Fruit fly (Drosophila melanogaster) whole organism, embryonic: ENCODE results near the gene ind.

Experiments
- Abd-B ChIP-seq: fragments of 200-800 bp; sonication (Bioruptor generic); optimal IDR thresholded peaks from 2 replicates; lab custom pipeline; 2018; ENCODE audit warnings: missing biosample characterization, mild to moderate bottlenecking, missing genetic modification characterization, moderate library complexity
- Aef1 ChIP-seq: fragments of 200-800 bp; sonication (Bioruptor generic); IDR thresholded peaks from 3 replicates; pipeline ENCODE4 v1.3.6; 2022; ENCODE audit warnings: missing biosample characterization, missing genetic modification characterization
- C15 ChIP-seq: fragments of 200-800 bp; sonication (Bioruptor generic); IDR thresholded peaks from 3 replicates; pipeline ENCODE4 v1.3.6; 2022; ENCODE audit warnings: missing biosample characterization, missing genetic modification characterization
- CG1024 ChIP-seq: fragments of 200-800 bp; sonication (Bioruptor generic); IDR thresholded peaks from 2 replicates; pipeline ENCODE4 v1.3.6; 2022; ENCODE audit warnings: missing biosample characterization, missing genetic modification characterization
- CG10274 ChIP-seq: fragments of 200-800 bp; sonication (Bioruptor generic); optimal IDR thresholded peaks from 3 replicates; lab custom pipeline; 2017; ENCODE audit warnings: missing biosample characterization, mild to moderate bottlenecking, missing genetic modification characterization
- CG11456 ChIP-seq: fragments of 200-800 bp; sonication (Bioruptor generic); IDR thresholded peaks from 3 replicates; pipeline ENCODE4 v1.3.6; 2022; ENCODE audit warnings: missing biosample characterization, missing genetic modification characterization
- CG12391 ChIP-seq: fragments of 200-800 bp; sonication (Bioruptor generic); optimal IDR thresholded peaks from 3 replicates; lab custom pipeline; 2018; ENCODE audit warnings: missing biosample characterization, mild to moderate bottlenecking, missing genetic modification characterization, moderate library complexity
- CG13123 ChIP-seq: fragments of 200-800 bp; sonication (Bioruptor generic); optimal IDR thresholded peaks from 2 replicates; lab custom pipeline; 2016; ENCODE audit warnings: missing biosample characterization, missing genetic modification characterization
- CG13287 ChIP-seq: fragments of 200-800 bp; sonication (Bioruptor generic); IDR thresholded peaks from 2 replicates; pipeline ENCODE4 v1.3.6; 2022; ENCODE audit warnings: missing biosample characterization, missing genetic modification characterization; ENCODE audit not compliant: partially characterized antibody
- CG14050 ChIP-seq: fragments of 200-800 bp; sonication (Bioruptor generic); IDR thresholded peaks from 3 replicates; pipeline ENCODE4 v1.3.6; 2022; ENCODE audit warnings: missing biosample characterization, missing genetic modification characterization
- CG15011 ChIP-seq: fragments of 200-800 bp; sonication (Bioruptor generic); optimal IDR thresholded peaks from 3 replicates; lab custom pipeline; 2018; ENCODE audit warnings: missing biosample characterization, mild to moderate bottlenecking, missing genetic modification characterization
- CG1647 ChIP-seq: fragments of 200-800 bp; sonication (Bioruptor generic); optimal IDR thresholded peaks from 3 replicates; lab custom pipeline; 2016; ENCODE audit warnings: missing biosample characterization, missing genetic modification characterization
- CG17328 ChIP-seq: fragments of 200-800 bp; sonication (Bioruptor generic); IDR thresholded peaks from 2 replicates; pipeline ENCODE4 v1.3.6; 2022; ENCODE audit warnings: missing biosample characterization, missing genetic modification characterization
- CG2129 ChIP-seq: fragments of 200-800 bp; sonication (Bioruptor generic); IDR thresholded peaks from 2 replicates; pipeline ENCODE4 v1.3.6; 2022; ENCODE audit warnings: missing biosample characterization, missing genetic modification characterization; ENCODE audit not compliant: partially characterized antibody
- CG2199 ChIP-seq: fragments of 200-800 bp; sonication (Bioruptor generic); IDR thresholded peaks from 3 replicates; pipeline ENCODE4 v1.3.6; 2022; ENCODE audit warnings: missing biosample characterization, missing genetic modification characterization
- CG2202 ChIP-seq: fragments of 200-800 bp; sonication (Bioruptor generic); optimal IDR thresholded peaks from 2 replicates; lab custom pipeline; 2018; ENCODE audit warnings: missing biosample characterization, mild to moderate bottlenecking, missing genetic modification characterization
- CG2712 ChIP-seq: fragments of 200-800 bp; optimal IDR thresholded peaks from 3 replicates; lab custom pipeline; 2019; ENCODE audit warnings: missing biosample characterization, mild to moderate bottlenecking, missing genetic modification characterization, moderate library complexity
- CG30431 ChIP-seq: fragments of 200-800 bp; sonication (Bioruptor generic); optimal IDR thresholded peaks from 2 replicates; lab custom pipeline; 2017; ENCODE audit warnings: missing biosample characterization, missing genetic modification characterization
- CG4404 ChIP-seq: fragments of 200-800 bp; sonication (Bioruptor generic); IDR thresholded peaks from 2 replicates; pipeline ENCODE4 v1.3.6; 2022; ENCODE audit warnings: missing biosample characterization, missing genetic modification characterization
- CG4424 ChIP-seq: fragments of 200-800 bp; sonication (Bioruptor generic); optimal IDR thresholded peaks from 3 replicates; lab custom pipeline; 2016; ENCODE audit warnings: missing biosample characterization, missing genetic modification characterization
- CG6272 ChIP-seq: fragments of 200-800 bp; sonication (Bioruptor generic); IDR thresholded peaks from 2 replicates; pipeline ENCODE4 v1.3.6; 2022; ENCODE audit warnings: missing biosample characterization, missing genetic modification characterization
- CG6689 ChIP-seq: fragments of 200-800 bp; sonication (Bioruptor generic); IDR thresholded peaks from 2 replicates; pipeline ENCODE4 v1.3.6; 2022; ENCODE audit warnings: missing biosample characterization, missing genetic modification characterization
- CG7372 ChIP-seq: fragments of 200-800 bp; sonication (Bioruptor generic); IDR thresholded peaks from 2 replicates; pipeline ENCODE4 v1.3.6; 2022; ENCODE audit warnings: missing biosample characterization, missing genetic modification characterization
- CG7963 ChIP-seq: fragments of 200-800 bp; sonication (Bioruptor generic); IDR thresholded peaks from 3 replicates; pipeline ENCODE4 v1.3.6; 2022; ENCODE audit warnings: missing biosample characterization, missing genetic modification characterization; ENCODE audit not compliant: partially characterized antibody
- CG8281 ChIP-seq: fragments of 200-800 bp; sonication (Bioruptor generic); optimal IDR thresholded peaks from 2 replicates; lab custom pipeline; 2018; ENCODE audit warnings: missing biosample characterization, mild to moderate bottlenecking, missing genetic modification characterization, moderate library complexity
- CG8290 ChIP-seq, 3 experiments: fragments of 200-800 bp; sonication (Bioruptor generic); optimal IDR thresholded peaks; 2 replicates each; lab custom pipeline; 2016 to 2019; ENCODE audit warnings: missing biosample characterization in 3 of 3, missing genetic modification characterization in 3 of 3, mild to moderate bottlenecking in 2 of 3, moderate library complexity in 1 of 3
- CG8478 ChIP-seq: fragments of >200 bp; optimal IDR thresholded peaks from 2 replicates; lab custom pipeline; 2018
- CG8944 ChIP-seq: fragments of 200-800 bp; sonication (Bioruptor generic); optimal IDR thresholded peaks from 3 replicates; lab custom pipeline; 2016; ENCODE audit warnings: missing biosample characterization, missing genetic modification characterization
- CG9876 ChIP-seq: fragments of 200-800 bp; sonication (Bioruptor generic); optimal IDR thresholded peaks from 2 replicates; lab custom pipeline; 2016; ENCODE audit warnings: missing biosample characterization, missing genetic modification characterization
- Dfd ChIP-seq, 2 experiments: fragments of >200 bp; optimal IDR thresholded peaks; 2 replicates each; lab custom pipeline; 2017; ENCODE audit warnings: missing biosample characterization in 2 of 2, missing genetic modification characterization in 2 of 2
- H15 ChIP-seq: fragments of 200-800 bp; sonication (Bioruptor generic); IDR thresholded peaks from 3 replicates; pipeline ENCODE4 v1.3.6; 2022; ENCODE audit warnings: missing biosample characterization, missing genetic modification characterization
- MBD-R2 ChIP-seq: fragments of 200-800 bp; sonication (Bioruptor generic); IDR thresholded peaks from 2 replicates; pipeline ENCODE4 v1.3.6; 2022; ENCODE audit warnings: missing biosample characterization, missing genetic modification characterization
- NFAT ChIP-seq: fragments of 200-800 bp; sonication (Bioruptor generic); IDR thresholded peaks from 2 replicates; pipeline ENCODE4 v1.3.6; 2022; ENCODE audit warnings: missing biosample characterization, missing genetic modification characterization
- Side ChIP-seq: fragments of 200-800 bp; sonication (Bioruptor generic); optimal IDR thresholded peaks from 2 replicates; lab custom pipeline; 2016; ENCODE audit warnings: missing biosample characterization, missing genetic modification characterization
- Six4 ChIP-seq: fragments of 200-800 bp; sonication (Bioruptor generic); optimal IDR thresholded peaks from 2 replicates; lab custom pipeline; 2016; ENCODE audit warnings: missing biosample characterization, missing genetic modification characterization
- ato ChIP-seq: fragments of 200-800 bp; sonication (Bioruptor generic); IDR thresholded peaks from 2 replicates; pipeline ENCODE4 v1.3.6; 2022; ENCODE audit warnings: missing biosample characterization, missing genetic modification characterization; ENCODE audit not compliant: partially characterized antibody
- bab2 ChIP-seq: fragments of 200-800 bp; sonication (Bioruptor generic); optimal IDR thresholded peaks from 2 replicates; lab custom pipeline; 2016; ENCODE audit warnings: missing biosample characterization, missing genetic modification characterization
- chm ChIP-seq: fragments of 200-800 bp; sonication (Bioruptor generic); IDR thresholded peaks from 2 replicates; pipeline ENCODE4 v1.3.6; 2022; ENCODE audit warnings: missing biosample characterization, missing genetic modification characterization
- corto ChIP-seq: fragments of 200-800 bp; sonication (Bioruptor generic); optimal IDR thresholded peaks from 2 replicates; lab custom pipeline; 2016; ENCODE audit warnings: missing biosample characterization, mild to moderate bottlenecking, missing genetic modification characterization, moderate library complexity
- fru ChIP-seq: fragments of >200 bp; optimal IDR thresholded peaks from 2 replicates; lab custom pipeline; 2017
- ind ChIP-seq: fragments of 200-800 bp; sonication (Bioruptor generic); optimal IDR thresholded peaks from 3 replicates; lab custom pipeline; 2016; ENCODE audit warnings: missing biosample characterization, missing genetic modification characterization
- jing ChIP-seq: fragments of 200-800 bp; sonication (Bioruptor generic); optimal IDR thresholded peaks from 2 replicates; lab custom pipeline; 2018; ENCODE audit warnings: missing biosample characterization, mild to moderate bottlenecking, missing genetic modification characterization
- onecut ChIP-seq: fragments of 200-800 bp; sonication (Bioruptor generic); IDR thresholded peaks from 2 replicates; pipeline ENCODE4 v1.3.6; 2022; ENCODE audit warnings: missing biosample characterization, missing genetic modification characterization
- phol ChIP-seq: fragments of 200-800 bp; sonication (Bioruptor generic); optimal IDR thresholded peaks from 3 replicates; lab custom pipeline; 2018; ENCODE audit warnings: missing biosample characterization, mild to moderate bottlenecking, missing genetic modification characterization, moderate library complexity
- pzg ChIP-seq: fragments of 200-800 bp; sonication (Bioruptor generic); optimal IDR thresholded peaks from 3 replicates; lab custom pipeline; 2018; ENCODE audit warnings: missing biosample characterization, mild to moderate bottlenecking, missing genetic modification characterization, moderate library complexity
- repo ChIP-seq: fragments of 200-800 bp; sonication (Bioruptor generic); optimal IDR thresholded peaks from 2 replicates; lab custom pipeline; 2016; ENCODE audit warnings: missing biosample characterization, missing genetic modification characterization
- slou ChIP-seq: fragments of 200-800 bp; sonication (Bioruptor generic); optimal IDR thresholded peaks from 3 replicates; lab custom pipeline; 2016; ENCODE audit warnings: missing biosample characterization, missing genetic modification characterization
- stwl ChIP-seq: fragments of 200-800 bp; sonication (Bioruptor generic); optimal IDR thresholded peaks from 3 replicates; lab custom pipeline; 2018; ENCODE audit warnings: missing biosample characterization, mild to moderate bottlenecking, missing genetic modification characterization, moderate library complexity
- unc-4 ChIP-seq: fragments of 200-800 bp; sonication (Bioruptor generic); IDR thresholded peaks from 2 replicates; pipeline ENCODE4 v1.3.6; 2022; ENCODE audit warnings: missing biosample characterization, missing genetic modification characterization; ENCODE audit not compliant: partially characterized antibody
- wor ChIP-seq: fragments of 200-800 bp; sonication (Bioruptor generic); IDR thresholded peaks from 2 replicates; pipeline ENCODE4 v1.3.6; 2022; ENCODE audit warnings: missing biosample characterization, missing genetic modification characterization

Gene ind

dm6 chr3L:15013957-15014692 lies 29.6 kb downstream of the ind start, which contains the start of gene Reck (continued):
- TF ChIP-seq CG2129 (GFP tag; lab: Robert Waterston, UW) (no peak), CG14050 (GFP tag; lab: Robert Waterston, UW) (peak; percentile 80), CG8290 (GFP tag; optimal IDR thresholded peaks at IDR 0.05; lab: Kevin White, UChicago) (peak; percentile 6), CG8290 (tag; optimal IDR thresholded peaks at IDR 0.05; lab: Kevin White, UChicago) (peak in 1 of 2 experiments; percentile 49), stwl (tag; lab: Kevin White, UChicago) (peak; percentile 43), bab2 (GFP tag; lab: Kevin White, UChicago) (peak; percentile 57), CG7963 (no peak), CG8478 (lab: Kevin White, UChicago) (no peak), corto (GFP tag; lab: Kevin White, UChicago) (peak; percentile 48), CG1647 (GFP tag; lab: Kevin White, UChicago) (peak; percentile 25), phol (peak; percentile 88), CG4424 (GFP tag; lab: Kevin White, UChicago) (peak; percentile 91), pzg (GFP tag; lab: Kevin White, UChicago) (peak; percentile 31), Dfd (GFP tag; optimal IDR thresholded peaks at IDR 0.05; lab: Kevin White, UChicago) (no peak), MBD-R2 (no peak; the same call in 1 of the 2 replicates), CG8944 (GFP tag; lab: Kevin White, UChicago) (peak; percentile 12), CG13287 (GFP tag; lab: Robert Waterston, UW) (no peak), CG6272 (GFP tag; lab: Robert Waterston, UW) (peak; percentile 32; the same call in 1 of the 2 replicates), Aef1 (GFP tag; lab: Robert Waterston, UW) (peak; percentile 73), H15 (GFP tag; lab: Robert Waterston, UW) (peak; percentile 67), CG12391 (peak; percentile 90), onecut (GFP tag; lab: Robert Waterston, UW) (peak; percentile 78), Abd-B (GFP tag; lab: Kevin White, UChicago) (peak; percentile 39), fru (lab: Kevin White, UChicago) (no peak), CG2202 (tag; lab: Kevin White, UChicago) (peak; percentile 71), CG6689 (GFP tag; lab: Robert Waterston, UW) (no peak), CG4404 (GFP tag; lab: Robert Waterston, UW) (no peak), CG2712 (tag; lab: Kevin White, UChicago) (peak; percentile 89), CG13123 (peak; percentile 67), CG10274 (peak; percentile 45), CG2199 (GFP tag; lab: Robert Waterston, UW) (peak; percentile 80), CG11456 (GFP tag; lab: Robert Waterston, UW) (peak; percentile 81), jing (GFP tag; lab: Kevin White, UChicago) (peak; percentile 28), Side (GFP tag; lab: Kevin White, UChicago) (peak; percentile 25), C15 (GFP tag; lab: Robert Waterston, UW) (peak; percentile 73; the same call in 2 of the 3 replicates), CG1024 (GFP tag; lab: Robert Waterston, UW) (peak; percentile 77), CG8281 (tag; lab: Kevin White, UChicago) (peak; percentile 56), CG9876 (GFP tag; lab: Kevin White, UChicago) (no peak), Six4 (GFP tag; lab: Kevin White, UChicago) (peak; percentile 79), slou (GFP tag; lab: Kevin White, UChicago) (peak; percentile 35), ind (peak; percentile 81), repo (GFP tag; lab: Kevin White, UChicago) (peak; percentile 6), CG17328 (GFP tag; lab: Robert Waterston, UW) (peak; percentile 88), CG30431 (GFP tag; lab: Kevin White, UChicago) (peak; percentile 71), NFAT (GFP tag; lab: Robert Waterston, UW) (peak; percentile 63; the same call in 1 of the 2 replicates), ato (GFP tag; lab: Robert Waterston, UW) (no peak), CG7372 (GFP tag; lab: Robert Waterston, UW) (peak; percentile 59), wor (GFP tag; lab: Robert Waterston, UW) (peak; percentile 44), unc-4 (GFP tag; lab: Robert Waterston, UW) (no peak), chm (peak; percentile 92), CG15011 (GFP tag; lab: Kevin White, UChicago) (no peak)
